Fruit fly (Drosophila melanogaster): ENCODE measurements around the gene fy.

fy gene

DNA sequence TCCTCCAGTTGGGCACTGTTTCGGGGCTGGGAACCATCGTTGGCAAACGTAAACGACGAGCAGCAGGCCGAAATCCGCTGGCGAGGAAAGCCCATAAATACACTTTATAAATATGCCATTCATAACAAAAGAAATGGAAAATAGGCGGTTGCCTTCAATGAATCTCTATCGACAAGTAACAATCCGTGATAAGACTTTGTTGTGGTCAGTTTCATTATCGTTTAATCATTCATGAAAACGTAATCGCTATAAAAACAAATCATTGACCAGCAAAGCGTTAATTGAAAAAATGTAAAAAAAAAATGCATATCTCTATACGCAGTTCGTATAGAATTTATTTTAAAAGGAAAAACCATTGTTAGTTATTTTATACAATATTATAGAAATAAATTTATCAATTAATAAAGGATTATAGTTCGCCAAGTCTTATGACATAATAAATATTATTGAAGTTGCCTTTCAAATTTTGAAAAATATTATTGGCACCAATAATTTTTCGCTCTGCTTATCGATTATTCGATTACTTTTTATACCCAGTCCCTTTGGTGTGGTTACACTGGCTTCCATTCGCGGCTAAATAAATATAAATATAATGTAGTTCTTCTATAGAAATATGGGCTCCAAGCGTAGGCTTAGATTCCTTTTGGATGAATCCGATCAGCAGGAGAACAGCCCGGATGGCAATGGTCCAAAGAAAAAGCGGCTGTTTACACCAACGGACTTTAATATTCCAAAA is 3.0 kb downstream of the fy start, which contains the start of gene CG31898 (continued):
- TF ChIP-seq CG7987 (GFP tag; optimal IDR thresholded peaks at IDR 0.05) (no peak), pzg (GFP tag; optimal IDR thresholded peaks at IDR 0.05) (peak; percentile 43), ham (GFP tag; IDR thresholded peaks at IDR 0.05) (no peak), aop (GFP tag; IDR thresholded peaks at IDR 0.05) (no peak), tup (GFP tag; optimal IDR thresholded peaks at IDR 0.05) (no peak), amos (GFP tag; IDR thresholded peaks at IDR 0.05; ENCODE audit: partially characterized antibody) (no peak; the same call in 1 of the 2 replicates), Sox100B (GFP tag; optimal IDR thresholded peaks at IDR 0.05) (no peak), CG4854 (GFP tag; optimal IDR thresholded peaks at IDR 0.05) (no peak), CG13287 (GFP tag; IDR thresholded peaks at IDR 0.05; ENCODE audit: partially characterized antibody) (peak; percentile 31; the same call in 1 of the 2 replicates), fru (optimal IDR thresholded peaks at IDR 0.05) (no peak), CG1233 (GFP tag; optimal IDR thresholded peaks at IDR 0.05) (no peak), Eip74EF (GFP tag; optimal IDR thresholded peaks at IDR 0.05) (no peak), Mes4 (GFP tag; optimal IDR thresholded peaks at IDR 0.05) (no peak), Aef1 (GFP tag; IDR thresholded peaks at IDR 0.05) (no peak), CG8478 (optimal IDR thresholded peaks at IDR 0.05) (no peak), Side (GFP tag; optimal IDR thresholded peaks at IDR 0.05) (no peak), chm (GFP tag; IDR thresholded peaks at IDR 0.05) (no peak), Dll (GFP tag; IDR thresholded peaks at IDR 0.05; ENCODE audit: partially characterized antibody) (peak; percentile 52; the same call in 2 of the 4 replicates), CG1647 (GFP tag; optimal IDR thresholded peaks at IDR 0.05) (no peak), CG14860 (GFP tag; IDR thresholded peaks at IDR 0.05; ENCODE audit: partially characterized antibody) (no peak), Scr (GFP tag; IDR thresholded peaks at IDR 0.05; ENCODE audit: partially characterized antibody) (peak; percentile 41; the same call in 1 of the 2 replicates), CG10979 (tag; optimal IDR thresholded peaks at IDR 0.05) (no peak), gcm (GFP tag; optimal IDR thresholded peaks at IDR 0.05) (no peak), hb (GFP tag; IDR thresholded peaks at IDR 0.05; ENCODE audit: partially characterized antibody) (no peak), GATAe (GFP tag; conservative IDR thresholded peaks at IDR 0.05) (no peak), Doc2 (GFP tag; IDR thresholded peaks at IDR 0.05) (no peak), CG12104 (GFP tag; optimal IDR thresholded peaks at IDR 0.05) (no peak), CG10267 (tag; optimal IDR thresholded peaks at IDR 0.05) (peak; percentile 23), Meics (GFP tag; optimal IDR thresholded peaks at IDR 0.05) (no peak), E2f2 (GFP tag; IDR thresholded peaks at IDR 0.05) (peak; percentile 94), CG10543 (GFP tag; optimal IDR thresholded peaks at IDR 0.05) (no peak), zen (tag; optimal IDR thresholded peaks at IDR 0.05) (no peak), Trl (optimal IDR thresholded peaks at IDR 0.05) (no peak), Trl (GFP tag; optimal IDR thresholded peaks at IDR 0.05) (no peak), CG9817 (tag; optimal IDR thresholded peaks at IDR 0.05) (no peak), Ets65A (GFP tag) (no peak), unpg (GFP tag; optimal IDR thresholded peaks at IDR 0.05) (no peak), CG4617 (GFP tag; optimal IDR thresholded peaks at IDR 0.05; ENCODE audit: borderline replicate concordance) (no peak), gsb (GFP tag; IDR thresholded peaks at IDR 0.05) (no peak), Sry-β (GFP tag; optimal IDR thresholded peaks at IDR 0.05) (no peak), otp (GFP tag; IDR thresholded peaks at IDR 0.05) (no peak), Dbx (GFP tag; IDR thresholded peaks at IDR 0.05) (no peak), Poxn (GFP tag; IDR thresholded peaks at IDR 0.05) (no peak), CG6175 (GFP tag; IDR thresholded peaks at IDR 0.05) (no peak), tx (GFP tag; optimal IDR thresholded peaks at IDR 0.05) (no peak), unc-4 (GFP tag; IDR thresholded peaks at IDR 0.05; ENCODE audit: partially characterized antibody) (0 out of 2 replicates have a peak, but pooled peaks have one; percentile 26), CG10366 (GFP tag; IDR thresholded peaks at IDR 0.05) (no peak), CG12219 (GFP tag; optimal IDR thresholded peaks at IDR 0.05) (no peak), lola (GFP tag; optimal IDR thresholded peaks at IDR 0.05) (no peak), Dp (GFP tag; optimal IDR thresholded peaks at IDR 0.05) (peak; percentile 94)
